Worm (Caenorhabditis elegans) whole organism, young adult: ENCODE results near the gene txt-13.

ENCODE experiments used
- B0261.1 ChIP-seq: sonication (generic microtip); optimal IDR thresholded peaks from 2 replicates; lab custom pipeline; 2016; ENCODE audit warnings: mild to moderate bottlenecking, missing genetic modification characterization, moderate library complexity, missing compliant biosample characterization
- D2030.7 ChIP-seq: fragments of 200-800 bp; sonication (Bioruptor generic); IDR thresholded peaks from 2 replicates; pipeline ENCODE4 v1.3.6; 2022; ENCODE audit warnings: missing genetic modification reagents, missing genetic modification characterization, missing compliant biosample characterization
- F22D6.2 ChIP-seq: sonication (generic microtip); optimal IDR thresholded peaks from 2 replicates; lab custom pipeline; 2016; ENCODE audit warnings: mild to moderate bottlenecking, missing genetic modification characterization, missing compliant biosample characterization
- F39B2.1 ChIP-seq: fragments of 200-800 bp; sonication (Bioruptor generic); IDR thresholded peaks from 2 replicates; pipeline ENCODE4 v1.3.6; 2022; ENCODE audit warnings: missing genetic modification reagents, missing genetic modification characterization, missing compliant biosample characterization
- F57A8.1 ChIP-seq: fragments of 200-800 bp; sonication (Bioruptor generic); optimal IDR thresholded peaks from 2 replicates; lab custom pipeline; 2018; ENCODE audit warnings: mild to moderate bottlenecking, missing genetic modification characterization, moderate library complexity, missing compliant biosample characterization
- F57C9.4 ChIP-seq: sonication (generic microtip); optimal IDR thresholded peaks from 2 replicates; lab custom pipeline; 2017; ENCODE audit warnings: mild to moderate bottlenecking, missing genetic modification characterization, missing compliant biosample characterization
- K11D2.4 ChIP-seq: fragments of 200-800 bp; sonication (Bioruptor generic); IDR thresholded peaks from 2 replicates; pipeline ENCODE4 v1.3.6; 2022; ENCODE audit warnings: missing genetic modification reagents, missing genetic modification characterization, missing compliant biosample characterization
- T07F8.4 ChIP-seq: sonication (generic microtip); optimal IDR thresholded peaks from 2 replicates; lab custom pipeline; 2016; ENCODE audit warnings: mild to moderate bottlenecking, missing genetic modification characterization, moderate library complexity, missing compliant biosample characterization
- Y56A3A.18 ChIP-seq: fragments of 200-800 bp; sonication (Bioruptor generic); IDR thresholded peaks from 2 replicates; pipeline ENCODE4 v1.3.6; 2022; ENCODE audit warnings: missing genetic modification reagents, missing genetic modification characterization, missing compliant biosample characterization
- Y67H2A.10 ChIP-seq: fragments of 200-800 bp; sonication (Bioruptor generic); conservative IDR thresholded peaks from 2 replicates; pipeline ENCODE4 v1.3.6; 2022; ENCODE audit warnings: missing genetic modification reagents, missing genetic modification characterization, missing compliant biosample characterization
- Y95B8A.8 ChIP-seq: fragments of 200-800 bp; sonication (Bioruptor generic); IDR thresholded peaks from 2 replicates; pipeline ENCODE4 v1.3.6; 2022; ENCODE audit warnings: missing genetic modification reagents, missing genetic modification characterization, missing compliant biosample characterization
- akir-1 ChIP-seq: fragments of 200-800 bp; sonication (Bioruptor generic); optimal IDR thresholded peaks from 2 replicates; lab custom pipeline; 2018; ENCODE audit warnings: mild to moderate bottlenecking, missing genetic modification characterization, moderate library complexity, missing compliant biosample characterization
- ama-1 ChIP-seq, 3 experiments: fragments of 150-350 bp in 1 of 3; sonication (generic microtip) in 2 of 3; optimal IDR thresholded peaks; 2 replicates each; lab custom pipeline; 2014 to 2018; ENCODE audit warnings: missing biosample characterization in 2 of 3, missing genetic modification characterization in 2 of 3, missing genetic modification reagents in 2 of 3
- aptf-2 ChIP-seq: fragments of 200-800 bp; sonication (Bioruptor generic); conservative IDR thresholded peaks from 2 replicates; pipeline ENCODE4 v1.3.6; 2022; ENCODE audit warnings: missing genetic modification reagents, missing genetic modification characterization, missing compliant biosample characterization
- athp-1 ChIP-seq: sonication (generic microtip); optimal IDR thresholded peaks from 2 replicates; lab custom pipeline; 2017; ENCODE audit warnings: mild to moderate bottlenecking, missing genetic modification characterization, missing compliant biosample characterization
- attf-3 ChIP-seq: fragments of 200-800 bp; sonication (Bioruptor generic); conservative IDR thresholded peaks from 2 replicates; pipeline ENCODE4 v1.3.6; 2022; ENCODE audit warnings: missing genetic modification reagents, missing genetic modification characterization, missing compliant biosample characterization
- attf-6 ChIP-seq: fragments of 200-800 bp; sonication (Bioruptor generic); IDR thresholded peaks from 2 replicates; pipeline ENCODE4 v1.3.6; 2022; ENCODE audit warnings: missing genetic modification reagents, missing genetic modification characterization, missing compliant biosample characterization
- ccch-3 ChIP-seq: fragments of 200-800 bp; sonication (Bioruptor generic); optimal IDR thresholded peaks from 2 replicates; lab custom pipeline; 2018; ENCODE audit warnings: mild to moderate bottlenecking, missing genetic modification characterization, missing compliant biosample characterization
- ceh-100 ChIP-seq: fragments of 200-800 bp; sonication (Bioruptor generic); IDR thresholded peaks from 2 replicates; pipeline ENCODE4 v1.3.6; 2022; ENCODE audit warnings: missing genetic modification reagents, missing genetic modification characterization, missing compliant biosample characterization
- ceh-58 ChIP-seq: fragments of 200-800 bp; sonication (Bioruptor generic); IDR thresholded peaks from 2 replicates; pipeline ENCODE4 v1.3.6; 2022; ENCODE audit warnings: missing genetic modification characterization, missing compliant biosample characterization
- die-1 ChIP-seq: sonication (generic microtip); optimal IDR thresholded peaks from 2 replicates; lab custom pipeline; 2016; ENCODE audit warnings: missing genotype, mild to moderate bottlenecking, missing genetic modification characterization, missing compliant biosample characterization
- dpff-1 ChIP-seq: sonication (generic microtip); optimal IDR thresholded peaks from 2 replicates; lab custom pipeline; 2017; ENCODE audit warnings: mild to moderate bottlenecking, missing genetic modification characterization, missing compliant biosample characterization
- efl-1 ChIP-seq: fragments of 150-350 bp; optimal IDR thresholded peaks from 2 replicates; lab custom pipeline; 2014; ENCODE audit warnings: missing biosample characterization, missing genetic modification reagents, missing genetic modification characterization
- egl-18 ChIP-seq: fragments of 200-800 bp; sonication (Bioruptor generic); IDR thresholded peaks from 2 replicates; pipeline ENCODE4 v1.3.6; 2022; ENCODE audit warnings: missing genetic modification reagents, missing genetic modification characterization, missing compliant biosample characterization
- egl-44 ChIP-seq: fragments of 200-800 bp; sonication (Bioruptor generic); IDR thresholded peaks from 2 replicates; pipeline ENCODE4 v1.3.6; 2022; ENCODE audit warnings: missing genetic modification reagents, missing genetic modification characterization, missing compliant biosample characterization
- egrh-3 ChIP-seq: fragments of 200-800 bp; sonication (Bioruptor generic); IDR thresholded peaks from 2 replicates; pipeline ENCODE4 v1.3.6; 2022; ENCODE audit warnings: missing genetic modification reagents, missing genetic modification characterization, missing compliant biosample characterization
- ekl-4 ChIP-seq: fragments of 200-800 bp; sonication (Bioruptor generic); IDR thresholded peaks from 2 replicates; pipeline ENCODE4 v1.3.6; 2022; ENCODE audit warnings: missing genetic modification reagents, missing genetic modification characterization, missing compliant biosample characterization
- ets-4 ChIP-seq: fragments of 200-800 bp; sonication (Bioruptor generic); optimal IDR thresholded peaks from 2 replicates; lab custom pipeline; 2018; ENCODE audit warnings: mild to moderate bottlenecking, missing genetic modification characterization, missing compliant biosample characterization
- hsf-1 ChIP-seq: fragments of 200-800 bp; sonication (Bioruptor generic); IDR thresholded peaks from 2 replicates; pipeline ENCODE4 v1.3.6; 2022; ENCODE audit warnings: missing genetic modification reagents, missing genetic modification characterization, missing compliant biosample characterization
- let-526 ChIP-seq: fragments of 200-800 bp; sonication (Bioruptor generic); IDR thresholded peaks from 2 replicates; pipeline ENCODE4 v1.3.6; 2022; ENCODE audit warnings: missing genetic modification reagents, missing genetic modification characterization, missing compliant biosample characterization
- lir-1 ChIP-seq: fragments of 200-800 bp; sonication (Bioruptor generic); conservative IDR thresholded peaks from 2 replicates; pipeline ENCODE4 v1.3.6; 2022; ENCODE audit warnings: missing genetic modification reagents, missing genetic modification characterization, missing compliant biosample characterization
- lsy-27 ChIP-seq: sonication (generic microtip); optimal IDR thresholded peaks from 2 replicates; lab custom pipeline; 2017; ENCODE audit warnings: missing genetic modification characterization, mild to moderate bottlenecking, missing compliant biosample characterization, antibody characterized with exemption, missing genotype, borderline replicate concordance; ENCODE audit not compliant: insufficient read depth
- madf-6 ChIP-seq: fragments of 200-800 bp; sonication (Bioruptor generic); IDR thresholded peaks from 2 replicates; pipeline ENCODE4 v1.3.6; 2022; ENCODE audit warnings: missing genetic modification reagents, missing genetic modification characterization, missing compliant biosample characterization
- madf-8 ChIP-seq: fragments of 200-800 bp; sonication (Bioruptor generic); conservative IDR thresholded peaks from 2 replicates; pipeline ENCODE4 v1.3.6; 2022; ENCODE audit warnings: missing genetic modification reagents, missing genetic modification characterization, missing compliant biosample characterization
- mel-28 ChIP-seq: sonication (generic microtip); optimal IDR thresholded peaks from 2 replicates; lab custom pipeline; 2016; ENCODE audit warnings: borderline replicate concordance, mild to moderate bottlenecking, missing genetic modification characterization, missing compliant biosample characterization
- nfya-2 ChIP-seq: fragments of 200-800 bp; sonication (Bioruptor generic); IDR thresholded peaks from 2 replicates; pipeline ENCODE4 v1.3.6; 2022; ENCODE audit warnings: missing genetic modification reagents, missing genetic modification characterization, missing compliant biosample characterization
- rec-8 ChIP-seq, 2 experiments: sonication (generic microtip); optimal IDR thresholded peaks; 2 replicates each; lab custom pipeline; 2016; ENCODE audit warnings: mild to moderate bottlenecking in 2 of 2, missing genetic modification characterization in 2 of 2, missing genetic modification reagents in 2 of 2, missing genotype in 2 of 2, missing biosample characterization in 1 of 2, missing compliant biosample characterization in 1 of 2, moderate library complexity in 1 of 2
- repo-1 ChIP-seq: sonication (generic microtip); optimal IDR thresholded peaks from 2 replicates; lab custom pipeline; 2017; ENCODE audit warnings: mild to moderate bottlenecking, missing genetic modification characterization, missing compliant biosample characterization
- sdz-38 ChIP-seq: sonication (generic microtip); optimal IDR thresholded peaks from 2 replicates; lab custom pipeline; 2016; ENCODE audit warnings: missing genotype, missing genetic modification characterization, missing compliant biosample characterization
- snpc-1.1 ChIP-seq: sonication (generic microtip); optimal IDR thresholded peaks from 2 replicates; lab custom pipeline; 2017; ENCODE audit warnings: missing genetic modification characterization, mild to moderate bottlenecking, missing compliant biosample characterization, antibody characterized with exemption, moderate library complexity, missing genotype, missing genetic modification reagents; ENCODE audit not compliant: insufficient read depth
- somi-1 ChIP-seq: fragments of 200-800 bp; sonication (Bioruptor generic); optimal IDR thresholded peaks from 2 replicates; lab custom pipeline; 2018; ENCODE audit warnings: mild to moderate bottlenecking, missing genetic modification characterization, missing compliant biosample characterization
- tlf-1 ChIP-seq: fragments of 200-800 bp; sonication (Bioruptor generic); optimal IDR thresholded peaks from 2 replicates; lab custom pipeline; 2018; ENCODE audit warnings: mild to moderate bottlenecking, missing genetic modification characterization, missing compliant biosample characterization
- zim-3 ChIP-seq: sonication (generic microtip); optimal IDR thresholded peaks from 2 replicates; lab custom pipeline; 2017; ENCODE audit warnings: mild to moderate bottlenecking, missing genetic modification characterization, moderate library complexity, missing compliant biosample characterization
- ztf-18 ChIP-seq: sonication (generic microtip); optimal IDR thresholded peaks from 2 replicates; lab custom pipeline; 2016; ENCODE audit warnings: missing genotype, mild to moderate bottlenecking, missing genetic modification characterization, missing compliant biosample characterization
- ztf-22 ChIP-seq: fragments of 200-800 bp; sonication (Bioruptor generic); optimal IDR thresholded peaks from 2 replicates; lab custom pipeline; 2018; ENCODE audit warnings: mild to moderate bottlenecking, missing genetic modification characterization, moderate library complexity, missing compliant biosample characterization
- ztf-25 ChIP-seq: fragments of 200-800 bp; sonication (Bioruptor generic); IDR thresholded peaks from 2 replicates; pipeline ENCODE4 v1.3.6; 2022; ENCODE audit warnings: missing genetic modification reagents, missing genetic modification characterization, missing compliant biosample characterization

The txt-13 gene

DNA sequence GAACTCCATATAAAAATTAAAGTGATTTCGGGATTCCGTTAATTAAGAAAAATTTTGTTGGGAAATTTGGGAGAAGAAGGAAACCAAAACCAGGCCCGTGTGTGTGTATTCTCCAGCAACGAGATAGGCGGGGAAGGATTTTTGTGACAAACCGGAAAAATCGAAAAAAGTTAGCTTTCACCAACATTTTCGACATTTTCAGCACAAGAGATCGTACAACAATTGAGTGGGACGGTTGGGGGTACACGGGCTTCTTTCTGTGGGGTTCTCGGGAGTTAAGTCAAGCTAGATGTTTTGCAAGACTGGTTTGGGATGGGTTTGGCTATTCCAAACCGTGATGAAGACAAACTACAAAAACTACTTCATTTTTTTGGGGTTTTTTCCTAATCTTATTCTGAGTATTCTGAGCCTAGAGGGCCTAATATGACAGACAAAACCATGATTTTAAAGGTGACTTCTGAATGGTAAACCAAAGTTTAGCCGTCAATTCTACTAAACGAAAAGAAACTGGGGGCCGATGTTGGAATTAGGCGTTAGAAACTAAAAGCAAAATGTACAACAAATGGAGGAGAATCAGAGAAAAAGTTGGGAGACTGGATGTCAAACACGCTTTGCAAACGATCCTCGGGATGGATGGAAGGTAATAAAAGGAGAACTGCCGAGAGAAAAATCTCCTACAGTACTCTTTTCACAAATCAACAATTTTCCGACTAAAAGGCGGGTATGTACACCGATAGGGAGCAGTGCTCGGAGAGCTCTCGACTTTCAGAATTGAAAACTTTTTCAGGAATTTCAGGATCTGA lies 27.5 kb upstream of the txt-13 start:
- no peak for TF ChIP-seq rec-8 (tag; optimal IDR thresholded peaks at IDR 0.05; lab: Kevin White, UChicago)
- no peak; the same call in 1 of the 2 replicates for TF ChIP-seq attf-3 (GFP tag; lab: Robert Waterston, UW)
- peak; percentile 31 for TF ChIP-seq tlf-1 (GFP tag; lab: Kevin White, UChicago)
- TF ChIP-seq egl-44 (GFP tag; lab: Robert Waterston, UW): peak; percentile 19; the same call in 1 of the 2 replicates
- no peak for TF ChIP-seq ccch-3
- peak; percentile 70 for TF ChIP-seq zim-3
- TF ChIP-seq F22D6.2 (tag; lab: Kevin White, UChicago): no peak
- TF ChIP-seq nfya-2 (GFP tag; lab: Robert Waterston, UW): no peak
- TF ChIP-seq Y67H2A.10 (GFP tag; lab: Robert Waterston, UW): peak; percentile 6
- no peak for TF ChIP-seq F39B2.1 (GFP tag; lab: Robert Waterston, UW)
- TF ChIP-seq ekl-4 (GFP tag; lab: Robert Waterston, UW): peak; percentile 48
- no peak for TF ChIP-seq egrh-3 (GFP tag; lab: Robert Waterston, UW)
- no peak for TF ChIP-seq lir-1 (GFP tag; lab: Robert Waterston, UW)
- TF ChIP-seq hsf-1 (GFP tag; lab: Robert Waterston, UW): peak; percentile 57
- TF ChIP-seq die-1: no peak
- TF ChIP-seq T07F8.4 (tag; lab: Kevin White, UChicago): no peak
- TF ChIP-seq dpff-1 (tag; lab: Kevin White, UChicago): no peak
- no peak for TF ChIP-seq ztf-25 (GFP tag; lab: Robert Waterston, UW)
- no peak for TF ChIP-seq ztf-22 (GFP tag; lab: Kevin White, UChicago)
- TF ChIP-seq ztf-18 (tag; lab: Kevin White, UChicago): no peak
- peak; percentile 48; the same call in 1 of the 2 replicates for TF ChIP-seq madf-6 (GFP tag; lab: Robert Waterston, UW)
- TF ChIP-seq sdz-38 (tag; lab: Kevin White, UChicago): no peak
- no peak for TF ChIP-seq attf-6 (GFP tag; lab: Robert Waterston, UW)
- no peak for TF ChIP-seq ceh-100
- TF ChIP-seq ama-1 (optimal IDR thresholded peaks at IDR 0.05; lab: Kevin White, UChicago): peak; percentile 93
- no peak for TF ChIP-seq ama-1 (GFP tag; optimal IDR thresholded peaks at IDR 0.05; lab: Kevin White, UChicago)
- peak; percentile 8; the same call in 1 of the 2 replicates for TF ChIP-seq K11D2.4 (GFP tag; lab: Robert Waterston, UW)
- TF ChIP-seq repo-1 (tag; lab: Kevin White, UChicago): no peak
- TF ChIP-seq akir-1: no peak
- peak; percentile 16; the same call in 1 of the 2 replicates for TF ChIP-seq Y95B8A.8 (GFP tag; lab: Robert Waterston, UW)
- no peak for TF ChIP-seq D2030.7 (GFP tag; lab: Robert Waterston, UW)
- peak; percentile 63 for TF ChIP-seq mel-28 (tag; lab: Kevin White, UChicago)
- no peak for TF ChIP-seq F57A8.1
- TF ChIP-seq ets-4 (GFP tag; lab: Kevin White, UChicago): no peak
- no peak for TF ChIP-seq let-526 (GFP tag; lab: Robert Waterston, UW)
- peak; percentile 32 for TF ChIP-seq somi-1
- no peak for TF ChIP-seq madf-8 (GFP tag; lab: Robert Waterston, UW)
- no peak for TF ChIP-seq egl-18 (GFP tag; lab: Robert Waterston, UW)
- 0 out of 2 replicates have a peak, but pooled peaks have one; percentile 49 for TF ChIP-seq aptf-2
- TF ChIP-seq B0261.1: no peak
- TF ChIP-seq lsy-27 (tag; lab: Kevin White, UChicago): no peak
- TF ChIP-seq snpc-1.1 (tag; lab: Kevin White, UChicago): no peak
- 0 out of 2 replicates have a peak, but pooled peaks have one; percentile 51 for TF ChIP-seq ceh-58 (GFP tag; lab: Robert Waterston, UW)
- no peak for TF ChIP-seq F57C9.4 (tag; lab: Kevin White, UChicago)
- TF ChIP-seq Y56A3A.18 (GFP tag; lab: Robert Waterston, UW): peak; percentile 12; the same call in 1 of the 2 replicates
- no peak for TF ChIP-seq efl-1
- TF ChIP-seq athp-1 (tag; lab: Kevin White, UChicago): peak; percentile 57
